Fruit fly (Drosophila melanogaster) whole organism, embryonic: ENCODE measurements around the gene CG9166.

Source experiments
- BEAF-32 ChIP-seq: fragments of 200-800 bp; sonication (Bioruptor generic); optimal IDR thresholded peaks from 3 replicates; lab custom pipeline; 2017; ENCODE audit warnings: missing biosample characterization, missing genetic modification characterization, mild to moderate bottlenecking, moderate library complexity, missing genetic modification reagents
- Bteb2 ChIP-seq: fragments of 200-800 bp; sonication (Bioruptor generic); optimal IDR thresholded peaks from 2 replicates; lab custom pipeline; 2016; ENCODE audit warnings: missing biosample characterization, missing genetic modification characterization
- CG11456 ChIP-seq: fragments of 200-800 bp; sonication (Bioruptor generic); IDR thresholded peaks from 3 replicates; pipeline ENCODE4 v1.3.6; 2022; ENCODE audit warnings: missing biosample characterization, missing genetic modification characterization
- CG12942 ChIP-seq: fragments of 200-800 bp; sonication (Bioruptor generic); optimal IDR thresholded peaks from 3 replicates; lab custom pipeline; 2016; ENCODE audit warnings: missing biosample characterization, missing genetic modification characterization
- CG13624 ChIP-seq: fragments of 200-800 bp; sonication (Bioruptor generic); optimal IDR thresholded peaks from 2 replicates; lab custom pipeline; 2016; ENCODE audit warnings: missing biosample characterization, missing genetic modification characterization
- CG14667 ChIP-seq: fragments of 200-800 bp; sonication (Bioruptor generic); IDR thresholded peaks from 2 replicates; pipeline ENCODE4 v1.3.6; 2022; ENCODE audit warnings: missing biosample characterization, missing genetic modification characterization
- CG15479 ChIP-seq: fragments of 200-800 bp; sonication (Bioruptor generic); optimal IDR thresholded peaks from 3 replicates; lab custom pipeline; 2019; ENCODE audit warnings: missing biosample characterization, mild to moderate bottlenecking, missing genetic modification characterization, moderate library complexity
- CG15514 ChIP-seq: fragments of 200-800 bp; sonication (Bioruptor generic); optimal IDR thresholded peaks from 3 replicates; lab custom pipeline; 2017; ENCODE audit warnings: missing biosample characterization, missing genetic modification characterization, mild to moderate bottlenecking, moderate library complexity, missing genetic modification reagents
- CG1647 ChIP-seq: fragments of 200-800 bp; sonication (Bioruptor generic); optimal IDR thresholded peaks from 3 replicates; lab custom pipeline; 2016; ENCODE audit warnings: missing biosample characterization, missing genetic modification characterization
- CG17328 ChIP-seq: fragments of 200-800 bp; sonication (Bioruptor generic); IDR thresholded peaks from 2 replicates; pipeline ENCODE4 v1.3.6; 2022; ENCODE audit warnings: missing biosample characterization, missing genetic modification characterization
- CG17385 ChIP-seq: fragments of 200-800 bp; sonication (Bioruptor generic); optimal IDR thresholded peaks from 3 replicates; lab custom pipeline; 2018; ENCODE audit warnings: missing biosample characterization, mild to moderate bottlenecking, missing genetic modification characterization
- CG18599 ChIP-seq: fragments of 200-800 bp; sonication (Bioruptor generic); optimal IDR thresholded peaks from 3 replicates; lab custom pipeline; 2017; ENCODE audit warnings: missing biosample characterization, missing genetic modification characterization, mild to moderate bottlenecking, moderate library complexity, missing genetic modification reagents
- CG18619 ChIP-seq: fragments of 200-800 bp; sonication (Bioruptor generic); optimal IDR thresholded peaks from 3 replicates; lab custom pipeline; 2017; ENCODE audit warnings: missing biosample characterization, mild to moderate bottlenecking, missing genetic modification characterization
- CG2129 ChIP-seq: fragments of 200-800 bp; sonication (Bioruptor generic); IDR thresholded peaks from 2 replicates; pipeline ENCODE4 v1.3.6; 2022; ENCODE audit warnings: missing biosample characterization, missing genetic modification characterization; ENCODE audit not compliant: partially characterized antibody
- CG2875 ChIP-seq: fragments of 200-800 bp; sonication (Bioruptor generic); optimal IDR thresholded peaks from 2 replicates; lab custom pipeline; 2017; ENCODE audit warnings: missing biosample characterization, mild to moderate bottlenecking, missing genetic modification characterization, missing genetic modification reagents
- CG31441 ChIP-seq: fragments of 200-800 bp; sonication (Bioruptor generic); IDR thresholded peaks from 2 replicates; pipeline ENCODE4 v1.3.6; 2022; ENCODE audit warnings: missing biosample characterization, missing genetic modification characterization
- CG32767 ChIP-seq: fragments of 200-800 bp; sonication (Bioruptor generic); IDR thresholded peaks from 2 replicates; pipeline ENCODE4 v1.3.6; 2022; ENCODE audit warnings: missing biosample characterization, missing genetic modification characterization
- CG3995 ChIP-seq: fragments of 200-800 bp; sonication (Bioruptor generic); optimal IDR thresholded peaks from 3 replicates; lab custom pipeline; 2016; ENCODE audit warnings: missing biosample characterization, missing genetic modification characterization
- CG4360 ChIP-seq: fragments of 200-800 bp; sonication (Bioruptor generic); IDR thresholded peaks from 2 replicates; pipeline ENCODE4 v1.3.6; 2022; ENCODE audit warnings: missing biosample characterization, missing genetic modification characterization
- CG6272 ChIP-seq: fragments of 200-800 bp; sonication (Bioruptor generic); IDR thresholded peaks from 2 replicates; pipeline ENCODE4 v1.3.6; 2022; ENCODE audit warnings: missing biosample characterization, missing genetic modification characterization
- CG6683 ChIP-seq: fragments of 200-800 bp; sonication (Bioruptor generic); optimal IDR thresholded peaks from 2 replicates; lab custom pipeline; 2017; ENCODE audit warnings: missing biosample characterization, mild to moderate bottlenecking, missing genetic modification characterization, missing genetic modification reagents
- CG7745 ChIP-seq: fragments of 200-800 bp; sonication (Bioruptor generic); optimal IDR thresholded peaks from 2 replicates; lab custom pipeline; 2018; ENCODE audit warnings: missing biosample characterization, mild to moderate bottlenecking, missing genetic modification characterization, moderate library complexity
- CG9215 ChIP-seq: fragments of 200-800 bp; sonication (Bioruptor generic); IDR thresholded peaks from 2 replicates; pipeline ENCODE4 v1.3.6; 2022; ENCODE audit warnings: missing biosample characterization, missing genetic modification characterization
- Dbx ChIP-seq: fragments of 200-800 bp; sonication (Bioruptor generic); IDR thresholded peaks from 3 replicates; pipeline ENCODE4 v1.3.6; 2022; ENCODE audit warnings: missing biosample characterization, missing genetic modification characterization
- Dfd ChIP-seq, 2 experiments: fragments of >200 bp; optimal IDR thresholded peaks; 2 replicates each; lab custom pipeline; 2017; ENCODE audit warnings: missing biosample characterization in 2 of 2, missing genetic modification characterization in 2 of 2
- E2f2 ChIP-seq: fragments of 200-800 bp; sonication (Bioruptor generic); IDR thresholded peaks from 2 replicates; pipeline ENCODE4 v1.3.6; 2022; ENCODE audit warnings: missing biosample characterization, missing genetic modification characterization
- HLH3B ChIP-seq: fragments of 200-800 bp; sonication (Bioruptor generic); IDR thresholded peaks from 2 replicates; pipeline ENCODE4 v1.3.6; 2022; ENCODE audit warnings: missing biosample characterization, missing genetic modification characterization
- HLH54F ChIP-seq: fragments of 200-800 bp; sonication (Bioruptor generic); optimal IDR thresholded peaks from 3 replicates; lab custom pipeline; 2016; ENCODE audit warnings: missing biosample characterization, missing genetic modification characterization
- Hr39 ChIP-seq: fragments of >200 bp; optimal IDR thresholded peaks from 2 replicates; lab custom pipeline; 2017
- MTF-1 ChIP-seq: fragments of 200-800 bp; sonication (Bioruptor generic); optimal IDR thresholded peaks from 2 replicates; lab custom pipeline; 2018; ENCODE audit warnings: missing biosample characterization, mild to moderate bottlenecking, missing genetic modification characterization, borderline replicate concordance
- NC2α ChIP-seq: fragments of 200-800 bp; sonication (Bioruptor generic); optimal IDR thresholded peaks from 2 replicates; lab custom pipeline; 2016; ENCODE audit warnings: missing biosample characterization, missing genetic modification characterization
- Poxn ChIP-seq: fragments of 200-800 bp; sonication (Bioruptor generic); IDR thresholded peaks from 2 replicates; pipeline ENCODE4 v1.3.6; 2022; ENCODE audit warnings: missing biosample characterization, missing genetic modification characterization
- Sin3A ChIP-seq: fragments of >200 bp; optimal IDR thresholded peaks from 2 replicates; lab custom pipeline; 2018
- Usf ChIP-seq: fragments of 200-800 bp; sonication (Bioruptor generic); optimal IDR thresholded peaks from 2 replicates; lab custom pipeline; 2017; ENCODE audit warnings: missing genotype, missing biosample characterization, missing genetic modification characterization
- Xbp1 ChIP-seq: fragments of 200-800 bp; sonication (Bioruptor generic); optimal IDR thresholded peaks from 3 replicates; lab custom pipeline; 2016; ENCODE audit warnings: missing biosample characterization, mild to moderate bottlenecking, missing genetic modification characterization
- aop ChIP-seq: fragments of 200-800 bp; sonication (Bioruptor generic); IDR thresholded peaks from 2 replicates; pipeline ENCODE4 v1.3.6; 2022; ENCODE audit warnings: missing biosample characterization, missing genetic modification characterization
- br ChIP-seq: fragments of >200 bp; optimal IDR thresholded peaks from 2 replicates; lab custom pipeline; 2017
- cato ChIP-seq: fragments of 200-800 bp; sonication (Bioruptor generic); optimal IDR thresholded peaks from 2 replicates; lab custom pipeline; 2016; ENCODE audit warnings: missing biosample characterization, missing genetic modification characterization, borderline replicate concordance
- cwo ChIP-seq: fragments of 200-800 bp; sonication (Bioruptor generic); optimal IDR thresholded peaks from 3 replicates; lab custom pipeline; 2017; ENCODE audit warnings: missing biosample characterization, missing genetic modification characterization, mild to moderate bottlenecking, moderate library complexity, missing genetic modification reagents
- fd96Cb ChIP-seq: fragments of 200-800 bp; sonication (Bioruptor generic); optimal IDR thresholded peaks from 2 replicates; lab custom pipeline; 2018; ENCODE audit warnings: missing biosample characterization, mild to moderate bottlenecking, missing genetic modification characterization, moderate library complexity
- hkb ChIP-seq, 2 experiments: fragments of 200-800 bp in 1 of 2; fragments of >200 bp in 1 of 2; sonication (Bioruptor generic) in 1 of 2; IDR thresholded peaks in 1 of 2; optimal IDR thresholded peaks in 1 of 2; 2 replicates each; pipeline versions ENCODE4 v1.3.6 to Lab custom; 2017 to 2022; ENCODE audit warnings: missing biosample characterization in 1 of 2, missing genetic modification characterization in 1 of 2
- lab ChIP-seq: fragments of 200-800 bp; sonication (Bioruptor generic); optimal IDR thresholded peaks from 3 replicates; lab custom pipeline; 2017; ENCODE audit warnings: missing biosample characterization, missing genetic modification characterization, mild to moderate bottlenecking, moderate library complexity, missing genetic modification reagents
- pb ChIP-seq: fragments of 200-800 bp; sonication (Bioruptor generic); optimal IDR thresholded peaks from 3 replicates; lab custom pipeline; 2016; ENCODE audit warnings: missing biosample characterization, missing genetic modification characterization
- rib ChIP-seq: fragments of 200-800 bp; sonication (Bioruptor generic); IDR thresholded peaks from 2 replicates; pipeline ENCODE4 v1.3.6; 2022; ENCODE audit warnings: missing biosample characterization, missing genetic modification characterization
- sens ChIP-seq: fragments of 200-800 bp; sonication (Bioruptor generic); peaks from one replicate; lab custom pipeline; 2016; ENCODE audit warnings: missing biosample characterization, missing genetic modification characterization
- sens-2 ChIP-seq: fragments of 200-800 bp; sonication (Bioruptor generic); IDR thresholded peaks from 2 replicates; pipeline ENCODE4 v1.3.6; 2022; ENCODE audit warnings: missing biosample characterization, missing genetic modification characterization
- so ChIP-seq: fragments of 200-800 bp; sonication (Bioruptor generic); IDR thresholded peaks from 3 replicates; pipeline ENCODE4 v1.3.6; 2022; ENCODE audit warnings: missing biosample characterization, missing genetic modification characterization
- vvl ChIP-seq: fragments of 200-800 bp; sonication (Bioruptor generic); IDR thresholded peaks from 2 replicates; pipeline ENCODE4 v1.3.6; 2022; ENCODE audit warnings: missing biosample characterization, missing genetic modification characterization
- zfh1 ChIP-seq: fragments of 200-800 bp; sonication (Bioruptor generic); IDR thresholded peaks from 3 replicates; pipeline ENCODE4 v1.3.6; 2022; ENCODE audit warnings: missing biosample characterization, missing genetic modification characterization

The CG9166 gene

DNA sequence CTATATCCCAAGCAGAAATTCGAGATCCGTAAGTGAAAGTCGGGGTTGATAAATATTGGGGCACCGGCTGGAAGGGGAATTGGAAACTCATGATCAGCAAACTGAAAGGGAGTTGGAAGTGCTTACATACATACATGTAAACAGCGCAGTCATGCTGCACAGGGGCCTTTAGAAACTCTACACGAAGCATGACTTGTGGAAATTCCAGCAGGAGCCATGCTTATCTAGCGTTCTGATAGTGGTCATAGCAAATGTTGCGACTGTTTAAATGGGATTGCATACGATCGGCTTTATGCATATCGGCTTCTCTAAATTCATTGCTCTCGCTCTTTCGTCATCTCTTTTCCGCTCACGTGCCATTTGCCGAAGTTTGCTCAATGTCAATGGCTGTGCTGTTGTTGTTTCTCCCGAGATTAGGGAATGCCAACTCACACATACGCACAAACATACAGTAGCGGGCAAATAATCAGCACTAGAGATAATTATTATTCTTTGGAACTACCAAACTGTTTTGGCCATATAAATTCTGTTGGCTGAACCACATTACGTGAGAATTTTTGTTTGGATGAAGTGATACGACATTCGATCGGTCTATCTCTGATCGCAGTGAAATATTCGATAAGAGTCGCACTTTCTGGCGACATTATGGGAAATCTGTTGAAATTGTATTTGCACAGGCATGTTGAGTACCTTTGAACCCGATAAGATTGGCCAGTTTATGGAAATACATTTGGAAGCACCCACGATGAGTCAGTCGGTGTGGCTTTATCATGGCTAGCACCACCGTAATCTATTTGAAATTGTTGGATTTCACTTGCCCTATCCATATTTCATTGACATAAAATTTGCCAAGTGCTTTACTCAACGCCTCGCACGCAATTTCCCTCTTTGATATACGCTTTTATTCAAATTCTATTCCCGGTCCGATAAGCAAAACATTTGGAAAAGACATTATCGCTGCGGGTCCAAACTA, 14.6 kb upstream of the CG9166 start (continued):
- no peak for TF ChIP-seq NC2α (GFP tag; lab: Kevin White, UChicago)
- no peak for TF ChIP-seq BEAF-32
- no peak for TF ChIP-seq CG1647
- TF ChIP-seq so (GFP tag; lab: Robert Waterston, UW), result no peak
- no peak for TF ChIP-seq sens-2 (GFP tag; lab: Robert Waterston, UW)
- no peak for TF ChIP-seq cato (GFP tag; lab: Kevin White, UChicago)
- no peak for TF ChIP-seq Bteb2 (GFP tag; lab: Kevin White, UChicago)
- no peak for TF ChIP-seq Usf (GFP tag; lab: Kevin White, UChicago)
- TF ChIP-seq CG3995 (GFP tag; lab: Kevin White, UChicago), result peak; percentile 12
- TF ChIP-seq CG17328, result no peak
- TF ChIP-seq Dbx (GFP tag; lab: Robert Waterston, UW), result 0 out of 3 replicates have a peak, but pooled peaks have one; percentile 26
- TF ChIP-seq Hr39 (lab: Kevin White, UChicago), result no peak
- no peak for TF ChIP-seq Poxn
- TF ChIP-seq CG18599 (GFP tag; lab: Kevin White, UChicago), result peak; percentile 50
- TF ChIP-seq MTF-1 (GFP tag; lab: Kevin White, UChicago), result no peak
- peak; percentile 89 for TF ChIP-seq CG15514 (GFP tag; lab: Kevin White, UChicago)
- no peak for TF ChIP-seq E2f2
- no peak for TF ChIP-seq HLH54F
- no peak for TF ChIP-seq CG14667 (GFP tag; lab: Robert Waterston, UW)
- TF ChIP-seq cwo (GFP tag; lab: Kevin White, UChicago), result peak; percentile 80
- no peak for TF ChIP-seq Dfd (GFP tag; optimal IDR thresholded peaks at IDR 0.05; lab: Kevin White, UChicago)
- peak; percentile 55 for TF ChIP-seq CG15479 (GFP tag; lab: Kevin White, UChicago)
- TF ChIP-seq rib (GFP tag; lab: Robert Waterston, UW), result no peak
- no peak for TF ChIP-seq CG6272 (GFP tag; lab: Robert Waterston, UW)
- no peak for TF ChIP-seq hkb (optimal IDR thresholded peaks at IDR 0.05; lab: Kevin White, UChicago)
- peak; percentile 27; the same call in 1 of the 2 replicates for TF ChIP-seq hkb (GFP tag; IDR thresholded peaks at IDR 0.05; lab: Robert Waterston, UW)
- no peak for TF ChIP-seq pb (GFP tag; lab: Kevin White, UChicago)
- peak; percentile 35 for TF ChIP-seq sens
- peak; percentile 15 for TF ChIP-seq CG13624 (GFP tag; lab: Kevin White, UChicago)
- no peak for TF ChIP-seq CG9215 (GFP tag; lab: Robert Waterston, UW)
- TF ChIP-seq CG31441 (GFP tag; lab: Robert Waterston, UW), result no peak
- no peak for TF ChIP-seq br (lab: Kevin White, UChicago)
- TF ChIP-seq HLH3B (GFP tag; lab: Robert Waterston, UW), result 0 out of 2 replicates have a peak, but pooled peaks have one; percentile 5
- TF ChIP-seq CG2875 (GFP tag; lab: Kevin White, UChicago), result no peak
- TF ChIP-seq CG17385 (GFP tag; lab: Kevin White, UChicago), result no peak
- TF ChIP-seq Xbp1 (GFP tag; lab: Kevin White, UChicago), result no peak
- no peak for TF ChIP-seq Sin3A (lab: Kevin White, UChicago)
- TF ChIP-seq zfh1 (GFP tag; lab: Robert Waterston, UW), result 0 out of 3 replicates have a peak, but pooled peaks have one; percentile 11
- no peak for TF ChIP-seq CG11456 (GFP tag; lab: Robert Waterston, UW)
- no peak for TF ChIP-seq CG18619
- TF ChIP-seq CG7745 (tag; lab: Kevin White, UChicago), result no peak
- peak; percentile 47 for TF ChIP-seq lab
- no peak for TF ChIP-seq CG6683
- no peak for TF ChIP-seq CG2129
- no peak for TF ChIP-seq aop (GFP tag; lab: Robert Waterston, UW)
- TF ChIP-seq CG12942 (GFP tag; lab: Kevin White, UChicago), result no peak
- TF ChIP-seq fd96Cb (tag; lab: Kevin White, UChicago), result no peak
- peak; percentile 67; the same call in 1 of the 2 replicates for TF ChIP-seq CG4360 (GFP tag; lab: Robert Waterston, UW)
- TF ChIP-seq vvl (GFP tag; lab: Robert Waterston, UW), result no peak; the same call in 1 of the 2 replicates
- no peak for TF ChIP-seq CG32767 (GFP tag; lab: Robert Waterston, UW)
